Fruit fly (Drosophila melanogaster): ENCODE data around the gene CG9777.
A peak's percentile ranks its signal among the peaks of the same experiment; 100 is the strongest.

CG9777 gene

dm6 chrX:16593418-16593817 is 38.6 kb downstream of the CG9777 start, which contains the start of the genes SMC3 and Ubc7 (continued):
- TF ChIP-seq CG10979 (tag; optimal IDR thresholded peaks at IDR 0.05): no peak
- peak; percentile 82 for TF ChIP-seq amos (GFP tag; IDR thresholded peaks at IDR 0.05; ENCODE audit: partially characterized antibody)
- TF ChIP-seq CG12391 (tag; optimal IDR thresholded peaks at IDR 0.05): peak; percentile 41
- peak; percentile 94 for TF ChIP-seq Scr (GFP tag; IDR thresholded peaks at IDR 0.05; ENCODE audit: partially characterized antibody)
- no peak for TF ChIP-seq Max (GFP tag; optimal IDR thresholded peaks at IDR 0.05)
- peak; percentile 74 for TF ChIP-seq CG2129 (GFP tag; IDR thresholded peaks at IDR 0.05; ENCODE audit: partially characterized antibody)
- TF ChIP-seq inv (GFP tag; IDR thresholded peaks at IDR 0.05; ENCODE audit: partially characterized antibody): peak; percentile 88
- peak; percentile 18 for TF ChIP-seq Ets97D (GFP tag; optimal IDR thresholded peaks at IDR 0.05)
- no peak for TF ChIP-seq bab2 (GFP tag; optimal IDR thresholded peaks at IDR 0.05)
- TF ChIP-seq chinmo (GFP tag; IDR thresholded peaks at IDR 0.05; ENCODE audit: partially characterized antibody): peak; percentile 94; the same call in 3 of the 4 replicates
- no peak for TF ChIP-seq CG17385 (GFP tag; optimal IDR thresholded peaks at IDR 0.05)
- TF ChIP-seq CG15514 (GFP tag; optimal IDR thresholded peaks at IDR 0.05): peak; percentile 45
- TF ChIP-seq Nf-YC (tag; optimal IDR thresholded peaks at IDR 0.05): peak; percentile 6
- peak; percentile 97 for TF ChIP-seq nerfin-2 (GFP tag; IDR thresholded peaks at IDR 0.05; ENCODE audit: partially characterized antibody)
- peak; percentile 14 for TF ChIP-seq CG9437 (GFP tag; optimal IDR thresholded peaks at IDR 0.05)
- peak; percentile 88; the same call in 2 of the 3 replicates for TF ChIP-seq mld (GFP tag; IDR thresholded peaks at IDR 0.05; ENCODE audit: partially characterized antibody)
- TF ChIP-seq CG10147 (GFP tag; optimal IDR thresholded peaks at IDR 0.05): peak; percentile 20
- TF ChIP-seq scrt (GFP tag; optimal IDR thresholded peaks at IDR 0.05): no peak
- peak; percentile 61 for TF ChIP-seq Sry-δ (GFP tag; optimal IDR thresholded peaks at IDR 0.05)
- TF ChIP-seq Bgb (GFP tag; IDR thresholded peaks at IDR 0.05; ENCODE audit: partially characterized antibody): peak; percentile 88
- TF ChIP-seq phol (tag; optimal IDR thresholded peaks at IDR 0.05): peak; percentile 2
- peak; percentile 70 for TF ChIP-seq CG4360 (GFP tag; IDR thresholded peaks at IDR 0.05)
- TF ChIP-seq Opbp (GFP tag; IDR thresholded peaks at IDR 0.05; ENCODE audit: partially characterized antibody): peak; percentile 69; the same call in 1 of the 3 replicates
- peak; percentile 28 for TF ChIP-seq pzg (GFP tag; optimal IDR thresholded peaks at IDR 0.05)
- TF ChIP-seq CG7963 (GFP tag; IDR thresholded peaks at IDR 0.05; ENCODE audit: partially characterized antibody): peak; percentile 86
- TF ChIP-seq CG4617 (GFP tag; optimal IDR thresholded peaks at IDR 0.05; ENCODE audit: borderline replicate concordance): peak; percentile 23
- no peak for TF ChIP-seq repo (GFP tag; optimal IDR thresholded peaks at IDR 0.05)
- peak; percentile 49 for TF ChIP-seq CG30020 (tag; optimal IDR thresholded peaks at IDR 0.05)
- peak; percentile 98 for TF ChIP-seq CG14860 (GFP tag; IDR thresholded peaks at IDR 0.05; ENCODE audit: partially characterized antibody)
- peak; percentile 38 for TF ChIP-seq CG10267 (tag; optimal IDR thresholded peaks at IDR 0.05)
- no peak for TF ChIP-seq disco-r (GFP tag; optimal IDR thresholded peaks at IDR 0.05)
- no peak for TF ChIP-seq NC2α (GFP tag; optimal IDR thresholded peaks at IDR 0.05)
- TF ChIP-seq CG10654 (GFP tag; optimal IDR thresholded peaks at IDR 0.05): no peak

- TF ChIP-seq ap (GFP tag; IDR thresholded peaks at IDR 0.05): no peak
- TF ChIP-seq tx (GFP tag; optimal IDR thresholded peaks at IDR 0.05): no peak
- no peak for TF ChIP-seq CG33213 (GFP tag; optimal IDR thresholded peaks at IDR 0.05)
- no peak for TF ChIP-seq CG11456 (GFP tag; IDR thresholded peaks at IDR 0.05)
- TF ChIP-seq CG10274 (GFP tag; optimal IDR thresholded peaks at IDR 0.05): no peak
- TF ChIP-seq NK7.1 (GFP tag; optimal IDR thresholded peaks at IDR 0.05): no peak
- peak; percentile 67 for TF ChIP-seq Myb (GFP tag; optimal IDR thresholded peaks at IDR 0.05)
- no peak for TF ChIP-seq Dfd (GFP tag; optimal IDR thresholded peaks at IDR 0.05)
- no peak for TF ChIP-seq CG13296 (GFP tag; optimal IDR thresholded peaks at IDR 0.05)
- no peak for TF ChIP-seq CG4617 (GFP tag; optimal IDR thresholded peaks at IDR 0.05; ENCODE audit: borderline replicate concordance)
- no peak for TF ChIP-seq gem (tag; optimal IDR thresholded peaks at IDR 0.05)
- no peak for TF ChIP-seq crol (GFP tag; IDR thresholded peaks at IDR 0.05)
- TF ChIP-seq kah (GFP tag; optimal IDR thresholded peaks at IDR 0.05): no peak
- TF ChIP-seq pros (GFP tag; optimal IDR thresholded peaks at IDR 0.05): no peak
- no peak for TF ChIP-seq CG5245 (GFP tag; optimal IDR thresholded peaks at IDR 0.05)
- no peak for TF ChIP-seq Ptx1 (GFP tag; IDR thresholded peaks at IDR 0.05)
- no peak for TF ChIP-seq tgo (GFP tag; IDR thresholded peaks at IDR 0.05)
- TF ChIP-seq da (GFP tag; optimal IDR thresholded peaks at IDR 0.05): no peak
- no peak for TF ChIP-seq CG7271 (tag; optimal IDR thresholded peaks at IDR 0.05)
Observed at dm6 chrX:16587668-16588046, 44.4 kb downstream of the CG9777 start, which contains the start of gene CG13014. Gene CG13014, plus strand, starts transcription at chrX:16587873.
